Fruit fly (Drosophila melanogaster) whole organism, embryonic: ENCODE results near the gene Pex7.
A peak's percentile ranks its signal among the peaks of the same experiment; 100 is the strongest.

Source experiments
- Ada2b ChIP-seq: fragments of 200-800 bp; sonication (Bioruptor generic); IDR thresholded peaks from 2 replicates; pipeline ENCODE4 v1.3.6; 2022; ENCODE audit warnings: missing biosample characterization, missing genetic modification characterization
- Bteb2 ChIP-seq: fragments of 200-800 bp; sonication (Bioruptor generic); optimal IDR thresholded peaks from 2 replicates; lab custom pipeline; 2016; ENCODE audit warnings: missing biosample characterization, missing genetic modification characterization
- CG10274 ChIP-seq: fragments of 200-800 bp; sonication (Bioruptor generic); optimal IDR thresholded peaks from 3 replicates; lab custom pipeline; 2017; ENCODE audit warnings: missing biosample characterization, mild to moderate bottlenecking, missing genetic modification characterization
- CG10321 ChIP-seq: fragments of 200-800 bp; sonication (Bioruptor generic); IDR thresholded peaks from 2 replicates; pipeline ENCODE4 v1.3.6; 2022; ENCODE audit warnings: missing biosample characterization, missing genetic modification characterization
- CG11560 ChIP-seq: fragments of 200-800 bp; sonication (Bioruptor generic); IDR thresholded peaks from 3 replicates; pipeline ENCODE4 v1.3.6; 2022; ENCODE audit warnings: missing biosample characterization, missing genetic modification characterization
- CG12219 ChIP-seq: fragments of 200-800 bp; sonication (Bioruptor generic); optimal IDR thresholded peaks from 3 replicates; lab custom pipeline; 2018; ENCODE audit warnings: missing biosample characterization, mild to moderate bottlenecking, missing genetic modification characterization
- CG12299 ChIP-seq: fragments of 200-800 bp; sonication (Bioruptor generic); optimal IDR thresholded peaks from 2 replicates; lab custom pipeline; 2018; ENCODE audit warnings: missing biosample characterization, mild to moderate bottlenecking, missing genetic modification characterization
- CG14965 ChIP-seq: fragments of 200-800 bp; sonication (Bioruptor generic); optimal IDR thresholded peaks from 2 replicates; lab custom pipeline; 2016; ENCODE audit warnings: missing biosample characterization, missing genetic modification characterization, borderline replicate concordance
- CG15073 ChIP-seq: fragments of 200-800 bp; sonication (Bioruptor generic); optimal IDR thresholded peaks from 2 replicates; lab custom pipeline; 2016; ENCODE audit warnings: missing biosample characterization, missing genetic modification characterization
- CG18599 ChIP-seq: fragments of 200-800 bp; sonication (Bioruptor generic); optimal IDR thresholded peaks from 3 replicates; lab custom pipeline; 2017; ENCODE audit warnings: missing biosample characterization, missing genetic modification characterization, mild to moderate bottlenecking, moderate library complexity, missing genetic modification reagents
- CG32532 ChIP-seq: fragments of 200-800 bp; sonication (Bioruptor generic); IDR thresholded peaks from 2 replicates; pipeline ENCODE4 v1.3.6; 2022; ENCODE audit warnings: missing biosample characterization, missing genetic modification characterization
- CG3995 ChIP-seq: fragments of 200-800 bp; sonication (Bioruptor generic); optimal IDR thresholded peaks from 3 replicates; lab custom pipeline; 2016; ENCODE audit warnings: missing biosample characterization, missing genetic modification characterization
- CG4424 ChIP-seq: fragments of 200-800 bp; sonication (Bioruptor generic); optimal IDR thresholded peaks from 3 replicates; lab custom pipeline; 2016; ENCODE audit warnings: missing biosample characterization, missing genetic modification characterization
- CG4854 ChIP-seq: fragments of 200-800 bp; sonication (Bioruptor generic); optimal IDR thresholded peaks from 2 replicates; lab custom pipeline; 2016; ENCODE audit warnings: missing biosample characterization, missing genetic modification characterization, inconsistent platforms
- CG7786 ChIP-seq: fragments of 200-800 bp; sonication (Bioruptor generic); optimal IDR thresholded peaks from 2 replicates; lab custom pipeline; 2016; ENCODE audit warnings: missing biosample characterization, missing genetic modification characterization
- CG8478 ChIP-seq: fragments of >200 bp; optimal IDR thresholded peaks from 2 replicates; lab custom pipeline; 2018
- CG8924 ChIP-seq: fragments of 200-800 bp; optimal IDR thresholded peaks from 3 replicates; lab custom pipeline; 2019; ENCODE audit warnings: missing biosample characterization, mild to moderate bottlenecking, missing genetic modification characterization, moderate library complexity
- CG8944 ChIP-seq: fragments of 200-800 bp; sonication (Bioruptor generic); optimal IDR thresholded peaks from 3 replicates; lab custom pipeline; 2016; ENCODE audit warnings: missing biosample characterization, missing genetic modification characterization
- CG9876 ChIP-seq: fragments of 200-800 bp; sonication (Bioruptor generic); optimal IDR thresholded peaks from 2 replicates; lab custom pipeline; 2016; ENCODE audit warnings: missing biosample characterization, missing genetic modification characterization
- CHES-1-like ChIP-seq: fragments of 200-800 bp; sonication (Bioruptor generic); optimal IDR thresholded peaks from 2 replicates; lab custom pipeline; 2016; ENCODE audit warnings: missing biosample characterization, missing genetic modification characterization
- D19B ChIP-seq: fragments of 200-800 bp; sonication (Bioruptor generic); optimal IDR thresholded peaks from 2 replicates; lab custom pipeline; 2017; ENCODE audit warnings: missing biosample characterization, mild to moderate bottlenecking, missing genetic modification characterization
- Dbx ChIP-seq: fragments of 200-800 bp; sonication (Bioruptor generic); IDR thresholded peaks from 3 replicates; pipeline ENCODE4 v1.3.6; 2022; ENCODE audit warnings: missing biosample characterization, missing genetic modification characterization
- Deaf1 ChIP-seq: fragments of 200-800 bp; optimal IDR thresholded peaks from 3 replicates; lab custom pipeline; 2019; ENCODE audit warnings: missing biosample characterization, mild to moderate bottlenecking, missing genetic modification characterization, moderate library complexity
- HmgD ChIP-seq: fragments of 200-800 bp; sonication (Bioruptor generic); optimal IDR thresholded peaks from 3 replicates; lab custom pipeline; 2016; ENCODE audit warnings: missing biosample characterization, missing genetic modification characterization
- Mad ChIP-seq: fragments of 200-800 bp; sonication (Bioruptor generic); optimal IDR thresholded peaks from 2 replicates; lab custom pipeline; 2016; ENCODE audit warnings: missing biosample characterization, missing genetic modification characterization
- Meics ChIP-seq: fragments of 200-800 bp; sonication (Bioruptor generic); optimal IDR thresholded peaks from 2 replicates; lab custom pipeline; 2017; ENCODE audit warnings: missing biosample characterization, mild to moderate bottlenecking, missing genetic modification characterization
- Nf-YB ChIP-seq: fragments of 200-800 bp; sonication (Bioruptor generic); optimal IDR thresholded peaks from 3 replicates; lab custom pipeline; 2019; ENCODE audit warnings: missing biosample characterization, mild to moderate bottlenecking, missing genetic modification characterization, moderate library complexity
- Nf-YC ChIP-seq: fragments of 200-800 bp; optimal IDR thresholded peaks from 3 replicates; lab custom pipeline; 2019; ENCODE audit warnings: missing biosample characterization, mild to moderate bottlenecking, missing genetic modification characterization, moderate library complexity
- Trl ChIP-seq, 3 experiments: fragments of >200 bp in 2 of 3; fragments of 200-800 bp in 1 of 3; sonication (Bioruptor generic) in 1 of 3; optimal IDR thresholded peaks; 2 replicates in 1 of 3; 3 replicates in 2 of 3; lab custom pipeline; 2016 to 2017; ENCODE audit warnings: missing biosample characterization in 1 of 3, missing genetic modification characterization in 1 of 3
- bbx ChIP-seq: fragments of 200-800 bp; sonication (Bioruptor generic); IDR thresholded peaks from 2 replicates; pipeline ENCODE4 v1.3.6; 2022; ENCODE audit warnings: missing biosample characterization, missing genetic modification characterization; ENCODE audit not compliant: partially characterized antibody
- chm ChIP-seq: fragments of 200-800 bp; sonication (Bioruptor generic); IDR thresholded peaks from 2 replicates; pipeline ENCODE4 v1.3.6; 2022; ENCODE audit warnings: missing biosample characterization, missing genetic modification characterization
- crc ChIP-seq: fragments of 200-800 bp; sonication (Bioruptor generic); optimal IDR thresholded peaks from 2 replicates; lab custom pipeline; 2016; ENCODE audit warnings: missing biosample characterization, missing genetic modification characterization
- dmrt99B ChIP-seq: fragments of 200-800 bp; sonication (Bioruptor generic); optimal IDR thresholded peaks from 2 replicates; lab custom pipeline; 2018; ENCODE audit warnings: missing biosample characterization, mild to moderate bottlenecking, missing genetic modification characterization, moderate library complexity
- gfzf ChIP-seq: fragments of 200-800 bp; sonication (Bioruptor generic); optimal IDR thresholded peaks from 2 replicates; lab custom pipeline; 2016; ENCODE audit warnings: missing biosample characterization, mild to moderate bottlenecking, missing genetic modification characterization, moderate library complexity
- h ChIP-seq: fragments of >200 bp; optimal IDR thresholded peaks from 2 replicates; lab custom pipeline; 2017
- inv ChIP-seq: fragments of 200-800 bp; sonication (Bioruptor generic); IDR thresholded peaks from 2 replicates; pipeline ENCODE4 v1.3.6; 2022; ENCODE audit warnings: missing biosample characterization, missing genetic modification characterization; ENCODE audit not compliant: partially characterized antibody
- nerfin-2 ChIP-seq: fragments of 200-800 bp; sonication (Bioruptor generic); IDR thresholded peaks from 2 replicates; pipeline ENCODE4 v1.3.6; 2022; ENCODE audit warnings: missing biosample characterization, missing genetic modification characterization; ENCODE audit not compliant: partially characterized antibody
- p53 ChIP-seq: fragments of 200-800 bp; sonication (Bioruptor generic); optimal IDR thresholded peaks from 2 replicates; lab custom pipeline; 2016; ENCODE audit warnings: missing biosample characterization, missing genetic modification characterization
- pan ChIP-seq, 4 experiments: fragments of >200 bp in 3 of 4; fragments of 200-800 bp in 1 of 4; sonication (Bioruptor generic) in 1 of 4; optimal IDR thresholded peaks in 3 of 4; IDR thresholded peaks in 1 of 4; 2 replicates each; pipeline versions ENCODE4 v1.3.6 to Lab custom; 2017 to 2022; ENCODE audit warnings: missing biosample characterization in 2 of 4, missing genetic modification characterization in 2 of 4, mixed read lengths in 1 of 4
- scrt ChIP-seq: fragments of 200-800 bp; sonication (Bioruptor generic); optimal IDR thresholded peaks from 2 replicates; lab custom pipeline; 2018; ENCODE audit warnings: missing biosample characterization, mild to moderate bottlenecking, missing genetic modification characterization, moderate library complexity
- seq ChIP-seq: fragments of 200-800 bp; sonication (Bioruptor generic); IDR thresholded peaks from 2 replicates; pipeline ENCODE4 v1.3.6; 2022; ENCODE audit warnings: missing biosample characterization, missing genetic modification characterization
- sim ChIP-seq: fragments of 200-800 bp; sonication (Bioruptor generic); IDR thresholded peaks from 2 replicates; pipeline ENCODE4 v1.3.6; 2022; ENCODE audit warnings: missing biosample characterization, missing genetic modification characterization
- slou ChIP-seq: fragments of 200-800 bp; sonication (Bioruptor generic); optimal IDR thresholded peaks from 3 replicates; lab custom pipeline; 2016; ENCODE audit warnings: missing biosample characterization, missing genetic modification characterization
- slp2 ChIP-seq: fragments of 200-800 bp; sonication (Bioruptor generic); optimal IDR thresholded peaks from 2 replicates; lab custom pipeline; 2016; ENCODE audit warnings: missing biosample characterization, missing genetic modification characterization
- tap ChIP-seq: fragments of 200-800 bp; optimal IDR thresholded peaks from 3 replicates; lab custom pipeline; 2019; ENCODE audit warnings: missing biosample characterization, mild to moderate bottlenecking, missing genetic modification characterization, moderate library complexity
- tin ChIP-seq: fragments of 200-800 bp; sonication (Bioruptor generic); optimal IDR thresholded peaks from 3 replicates; lab custom pipeline; 2016; ENCODE audit warnings: missing biosample characterization, missing genetic modification characterization
- toy ChIP-seq: fragments of 200-800 bp; sonication (Bioruptor generic); IDR thresholded peaks from 2 replicates; pipeline ENCODE4 v1.3.6; 2022; ENCODE audit warnings: missing biosample characterization, missing genetic modification characterization
- vvl ChIP-seq: fragments of 200-800 bp; sonication (Bioruptor generic); IDR thresholded peaks from 2 replicates; pipeline ENCODE4 v1.3.6; 2022; ENCODE audit warnings: missing biosample characterization, missing genetic modification characterization

The Pex7 gene

dm6 chr3L:8646821-8647220 lies at the start of gene Pex7, which contains the start of gene CG13305:
Pex7 (plus strand) TSS chr3L:8647145.
CG13305 (minus strand) TSS chr3L:8646822.
- peak; percentile 93 for TF ChIP-seq Nf-YC
- peak; percentile 60; the same call in 1 of the 2 replicates for TF ChIP-seq seq (GFP tag; lab: Robert Waterston, UW)
- TF ChIP-seq scrt (GFP tag; lab: Kevin White, UChicago), result peak; percentile 91
- peak; percentile 93 for TF ChIP-seq Nf-YB
- TF ChIP-seq Ada2b, result no peak

dm6 chr3L:8600752-8601433 lies 46.1 kb upstream of the Pex7 start, which contains the start of the genes Nelf-E and RpL14:
Nelf-E (minus strand) TSS chr3L:8600879.
RpL14 (plus strand) TSS chr3L:8601006.
- TF ChIP-seq CG4854 (GFP tag; lab: Kevin White, UChicago) (no peak), sim (GFP tag; lab: Robert Waterston, UW) (peak; percentile 86), CG12299 (tag; lab: Kevin White, UChicago) (peak; percentile 90), CG4424 (GFP tag; lab: Kevin White, UChicago) (peak; percentile 92), Dbx (GFP tag; lab: Robert Waterston, UW) (peak; percentile 96), CG7786 (GFP tag; lab: Kevin White, UChicago) (peak; percentile 91), CG18599 (GFP tag; lab: Kevin White, UChicago) (peak; percentile 97), Trl (optimal IDR thresholded peaks at IDR 0.05; lab: Kevin White, UChicago) (no peak), Trl (GFP tag; optimal IDR thresholded peaks at IDR 0.05; lab: Kevin White, UChicago) (peak; percentile 98), D19B (GFP tag; lab: Kevin White, UChicago) (peak; percentile 86), Meics (GFP tag; lab: Kevin White, UChicago) (peak; percentile 97), slou (GFP tag; lab: Kevin White, UChicago) (peak; percentile 91), chm (GFP tag; lab: Robert Waterston, UW) (peak; percentile 96), HmgD (GFP tag; lab: Kevin White, UChicago) (peak; percentile 94), CG8478 (lab: Kevin White, UChicago) (no peak), vvl (GFP tag; lab: Robert Waterston, UW) (peak; percentile 96), dmrt99B (tag; lab: Kevin White, UChicago) (peak; percentile 86), CG12219 (GFP tag; lab: Kevin White, UChicago) (peak; percentile 92), toy (peak; percentile 80; the same call in 1 of the 2 replicates), CG8924 (tag; lab: Kevin White, UChicago) (peak; percentile 91), Mad (GFP tag; lab: Kevin White, UChicago) (peak; percentile 96), inv (GFP tag; lab: Robert Waterston, UW) (no peak), CG9876 (GFP tag; lab: Kevin White, UChicago) (peak; percentile 97), CG8944 (GFP tag; lab: Kevin White, UChicago) (peak; percentile 90), Bteb2 (GFP tag; lab: Kevin White, UChicago) (peak; percentile 96), CG14965 (peak; percentile 82), CG32532 (peak; percentile 94), crc (GFP tag; lab: Kevin White, UChicago) (peak; percentile 93), bbx (GFP tag; lab: Robert Waterston, UW) (peak; percentile 61), tin (GFP tag; lab: Kevin White, UChicago) (peak; percentile 91), tap (tag; lab: Kevin White, UChicago) (peak; percentile 80), CHES-1-like (GFP tag; lab: Kevin White, UChicago) (peak; percentile 98), nerfin-2 (GFP tag; lab: Robert Waterston, UW) (no peak), h (no peak), gfzf (GFP tag; lab: Kevin White, UChicago) (peak; percentile 98), CG15073 (GFP tag; lab: Kevin White, UChicago) (no peak), CG10274 (peak; percentile 88), Deaf1 (no peak), pan (optimal IDR thresholded peaks at IDR 0.05; lab: Kevin White, UChicago) (no peak), pan (GFP tag; optimal IDR thresholded peaks at IDR 0.05 in 1 of 2, IDR thresholded peaks at IDR 0.05 in 1 of 2) (peak in 1 of 2 experiments; percentile 95), CG3995 (GFP tag; lab: Kevin White, UChicago) (peak; percentile 82), p53 (GFP tag; lab: Kevin White, UChicago) (peak; percentile 93), CG11560 (tag; lab: Robert Waterston, UW) (peak; percentile 51; the same call in 2 of the 3 replicates), slp2 (GFP tag; lab: Kevin White, UChicago) (peak; percentile 94), CG10321 (GFP tag; lab: Robert Waterston, UW) (peak; percentile 79)
